Worm (Caenorhabditis elegans): ENCODE results near the gene zip-10.

Gene zip-10

DNA sequence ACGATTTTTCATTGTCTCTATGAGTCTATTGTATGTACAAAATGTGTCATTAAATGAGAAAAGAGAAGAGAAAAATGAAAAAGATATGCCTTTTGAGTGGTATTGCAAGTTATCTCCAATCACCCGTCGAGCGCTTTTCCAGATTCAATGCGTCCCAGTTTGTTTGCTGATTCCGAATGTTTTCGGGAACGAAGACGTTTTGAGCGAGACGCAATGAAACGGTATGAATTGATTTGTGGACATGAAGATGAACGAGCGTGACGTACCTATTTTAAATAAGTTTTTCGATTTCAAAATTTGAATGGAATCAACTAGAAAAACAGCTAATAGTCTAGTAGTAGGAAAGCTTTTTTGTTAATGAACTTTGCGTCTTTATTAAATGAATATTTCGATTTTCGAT is 33.7 kb downstream of the zip-10 start:
- peak; percentile 53 for TF ChIP-seq ama-1 (optimal IDR thresholded peaks at IDR 0.05)
- peak; percentile 4 for TF ChIP-seq nhr-21 (tag; optimal IDR thresholded peaks at IDR 0.05)
- TF ChIP-seq nhr-25 (tag; optimal IDR thresholded peaks at IDR 0.05), result no peak
- peak; percentile 5 for TF ChIP-seq nhr-237 (tag; optimal IDR thresholded peaks at IDR 0.05)
- TF ChIP-seq lsy-2 (tag; optimal IDR thresholded peaks at IDR 0.05), result no peak
- no peak for TF ChIP-seq dmd-4 (tag; optimal IDR thresholded peaks at IDR 0.05)
- peak; percentile 4 for TF ChIP-seq blmp-1 (tag; optimal IDR thresholded peaks at IDR 0.05; ENCODE audit: insufficient read depth)
- no peak for TF ChIP-seq nhr-11 (tag; optimal IDR thresholded peaks at IDR 0.05)

ce11 chrV:11615948-11616681 is 34.4 kb downstream of the zip-10 start, which contains the start of gene nlp-24:
Gene nlp-24 (plus strand): TSS chrV:11616376.
- no peak for TF ChIP-seq aly-2 (tag; optimal IDR thresholded peaks at IDR 0.05)
- TF ChIP-seq C34F6.9 (tag; optimal IDR thresholded peaks at IDR 0.05), result no peak
- peak; percentile 2 for TF ChIP-seq elt-1 (tag; optimal IDR thresholded peaks at IDR 0.05)
- no peak for TF ChIP-seq nhr-23 (tag; optimal IDR thresholded peaks at IDR 0.05)
- TF ChIP-seq nhr-10 (tag; optimal IDR thresholded peaks at IDR 0.05), result no peak
- no peak for TF ChIP-seq ZK546.5 (tag; optimal IDR thresholded peaks at IDR 0.05)
- TF ChIP-seq gmeb-1 (tag; optimal IDR thresholded peaks at IDR 0.05), result no peak
- TF ChIP-seq Y55F3AM.14 (GFP tag; optimal IDR thresholded peaks at IDR 0.05), result no peak
- TF ChIP-seq nhr-21 (tag; optimal IDR thresholded peaks at IDR 0.05), result peak; percentile 70
- TF ChIP-seq ztf-1 (GFP tag; conservative IDR thresholded peaks at IDR 0.05), result no peak
- peak; percentile 76 for TF ChIP-seq ama-1 (optimal IDR thresholded peaks at IDR 0.05)
- TF ChIP-seq nhr-11 (tag; optimal IDR thresholded peaks at IDR 0.05), result no peak
- no peak for TF ChIP-seq unc-55 (GFP tag; optimal IDR thresholded peaks at IDR 0.05)
- no peak for TF ChIP-seq mdl-1 (tag; optimal IDR thresholded peaks at IDR 0.05)
- TF ChIP-seq dmd-4 (tag; optimal IDR thresholded peaks at IDR 0.05), result no peak
- TF ChIP-seq sem-4 (tag; optimal IDR thresholded peaks at IDR 0.05), result no peak
- peak; percentile 79 for TF ChIP-seq blmp-1 (tag; optimal IDR thresholded peaks at IDR 0.05; ENCODE audit: insufficient read depth)
- TF ChIP-seq ztf-4 (tag; optimal IDR thresholded peaks at IDR 0.05), result no peak
- TF ChIP-seq fos-1 (tag; optimal IDR thresholded peaks at IDR 0.05), result peak; percentile 20
- peak in 1 of 2 experiments; percentile 46 for TF ChIP-seq lsy-2 (tag; optimal IDR thresholded peaks at IDR 0.05)
- TF ChIP-seq peb-1 (tag; optimal IDR thresholded peaks at IDR 0.05), result no peak
- TF ChIP-seq sma-9 (GFP tag; optimal IDR thresholded peaks at IDR 0.05), result peak; percentile 72
- no peak for TF ChIP-seq sma-9 (tag; optimal IDR thresholded peaks at IDR 0.05)
- no peak for TF ChIP-seq nhr-12 (tag; optimal IDR thresholded peaks at IDR 0.05)
- no peak for TF ChIP-seq R02D3.7 (tag; optimal IDR thresholded peaks at IDR 0.05)
- TF ChIP-seq lin-39 (tag; optimal IDR thresholded peaks at IDR 0.05), result no peak
- no peak for TF ChIP-seq F13H6.1 (tag; optimal IDR thresholded peaks at IDR 0.05)
- no peak for TF ChIP-seq nhr-77 (tag; optimal IDR thresholded peaks at IDR 0.05)
- TF ChIP-seq nhr-25 (tag; optimal IDR thresholded peaks at IDR 0.05), result peak; percentile 90
- TF ChIP-seq egl-27 (tag; optimal IDR thresholded peaks at IDR 0.05), result no peak
- TF ChIP-seq ceh-16 (tag; optimal IDR thresholded peaks at IDR 0.05), result peak; percentile 61
- no peak for TF ChIP-seq ztf-11 (tag; optimal IDR thresholded peaks at IDR 0.05)
- TF ChIP-seq unc-62 (GFP tag; optimal IDR thresholded peaks at IDR 0.05), result no peak
- TF ChIP-seq zag-1 (tag; optimal IDR thresholded peaks at IDR 0.05), result no peak
- TF ChIP-seq skn-1 (tag; optimal IDR thresholded peaks at IDR 0.05), result no peak
- no peak for TF ChIP-seq ceh-82 (tag; optimal IDR thresholded peaks at IDR 0.05)
- TF ChIP-seq sma-3 (GFP tag; optimal IDR thresholded peaks at IDR 0.05), result peak; percentile 39
- peak; percentile 19 for TF ChIP-seq crh-2 (tag; optimal IDR thresholded peaks at IDR 0.05)
- TF ChIP-seq nhr-129 (tag; optimal IDR thresholded peaks at IDR 0.05), result peak; percentile 24
- peak; percentile 49 for TF ChIP-seq nhr-6 (tag; optimal IDR thresholded peaks at IDR 0.05)
- TF ChIP-seq unc-39 (tag; optimal IDR thresholded peaks at IDR 0.05), result no peak
- TF ChIP-seq mbf-1 (tag; optimal IDR thresholded peaks at IDR 0.05), result no peak
- no peak for TF ChIP-seq snpc-4 (tag; optimal IDR thresholded peaks at IDR 0.05)

All from whole organism, L2 larva.